Worm (Caenorhabditis elegans): ENCODE measurements around the gene C27D8.2.
A peak's percentile ranks its signal among the peaks of the same experiment; 100 is the strongest.

C27D8.2 gene

ce11 chrIV:12715947-12716382, 4.9 kb downstream of the C27D8.2 start:
- TF ChIP-seq sox-4 (tag; optimal IDR thresholded peaks at IDR 0.05) (no peak), zag-1 (tag; optimal IDR thresholded peaks at IDR 0.05) (no peak), mef-2 (tag; optimal IDR thresholded peaks at IDR 0.05) (no peak), hlh-4 (tag; optimal IDR thresholded peaks at IDR 0.05) (no peak), ets-5 (GFP tag; IDR thresholded peaks at IDR 0.05) (no peak), lin-14 (GFP tag; optimal IDR thresholded peaks at IDR 0.05) (peak; percentile 81), skn-1 (tag; optimal IDR thresholded peaks at IDR 0.05) (no peak), irx-1 (tag; optimal IDR thresholded peaks at IDR 0.05) (no peak), xbp-1 (tag; optimal IDR thresholded peaks at IDR 0.05) (no peak), Y116A8C.19 (tag; optimal IDR thresholded peaks at IDR 0.05; ENCODE audit: borderline replicate concordance) (no peak), ama-1 (optimal IDR thresholded peaks at IDR 0.05) (no peak), swsn-7 (tag; optimal IDR thresholded peaks at IDR 0.05) (no peak), ceh-63 (GFP tag; optimal IDR thresholded peaks at IDR 0.05) (no peak), fos-1 (tag; optimal IDR thresholded peaks at IDR 0.05) (no peak), nhr-237 (tag; optimal IDR thresholded peaks at IDR 0.05) (no peak), lin-39 (tag; optimal IDR thresholded peaks at IDR 0.05) (no peak), nhr-84 (tag; optimal IDR thresholded peaks at IDR 0.05) (no peak), fkh-10 (GFP tag; optimal IDR thresholded peaks at IDR 0.05) (no peak), nhr-76 (tag; optimal IDR thresholded peaks at IDR 0.05) (no peak), unc-86 (tag; optimal IDR thresholded peaks at IDR 0.05) (no peak), efl-1 (optimal IDR thresholded peaks at IDR 0.05) (peak; percentile 8 to 26), efl-1 (GFP tag; optimal IDR thresholded peaks at IDR 0.05 in 1 of 2) (peak; percentile 13 to 93), nhr-47 (tag; optimal IDR thresholded peaks at IDR 0.05) (peak; percentile 56), pqm-1 (tag; optimal IDR thresholded peaks at IDR 0.05) (no peak), ceh-90 (tag; optimal IDR thresholded peaks at IDR 0.05) (no peak), snu-23 (GFP tag; optimal IDR thresholded peaks at IDR 0.05) (peak; percentile 78), lin-13 (GFP tag; optimal IDR thresholded peaks at IDR 0.05) (no peak), aha-1 (tag; optimal IDR thresholded peaks at IDR 0.05) (no peak), sup-37 (GFP tag; optimal IDR thresholded peaks at IDR 0.05) (no peak), elt-2 (tag; optimal IDR thresholded peaks at IDR 0.05) (peak; percentile 61), fkh-8 (tag; optimal IDR thresholded peaks at IDR 0.05) (no peak), grh-1 (GFP tag; IDR thresholded peaks at IDR 0.05) (peak; percentile 56), blmp-1 (tag; optimal IDR thresholded peaks at IDR 0.05) (peak; percentile 80), sptf-1 (tag; optimal IDR thresholded peaks at IDR 0.05) (no peak), lir-3 (tag; optimal IDR thresholded peaks at IDR 0.05; ENCODE audit: poor library complexity) (peak; percentile 41), nhr-71 (tag; optimal IDR thresholded peaks at IDR 0.05) (peak; percentile 88), ztf-4 (tag; optimal IDR thresholded peaks at IDR 0.05) (no peak), unc-130 (tag; optimal IDR thresholded peaks at IDR 0.05) (peak; percentile 47), mep-1 (tag; optimal IDR thresholded peaks at IDR 0.05) (peak; percentile 25), lin-35 (GFP tag; optimal IDR thresholded peaks at IDR 0.05) (peak in 1 of 2 experiments; percentile 81), ces-1 (GFP tag; optimal IDR thresholded peaks at IDR 0.05) (no peak), egl-13 (tag; optimal IDR thresholded peaks at IDR 0.05) (no peak), rnt-1 (tag; optimal IDR thresholded peaks at IDR 0.05) (no peak), pax-3 (tag; optimal IDR thresholded peaks at IDR 0.05) (no peak), nhr-11 (tag; optimal IDR thresholded peaks at IDR 0.05) (no peak), C16A3.4 (tag; optimal IDR thresholded peaks at IDR 0.05) (peak; percentile 23), nhr-20 (tag; optimal IDR thresholded peaks at IDR 0.05) (peak; percentile 93), hpl-2 (GFP tag; optimal IDR thresholded peaks at IDR 0.05) (no peak), fkh-4 (tag; optimal IDR thresholded peaks at IDR 0.05; ENCODE audit: borderline replicate concordance) (no peak), ceh-88 (GFP tag; IDR thresholded peaks at IDR 0.05) (no peak), mdl-1 (tag; optimal IDR thresholded peaks at IDR 0.05) (peak in 1 of 2 experiments; percentile 91), nhr-90 (tag; optimal IDR thresholded peaks at IDR 0.05; ENCODE audit: poor library complexity) (peak; percentile 84), lsy-2 (tag; optimal IDR thresholded peaks at IDR 0.05) (peak; percentile 50 to 82), elt-3 (tag; optimal IDR thresholded peaks at IDR 0.05) (peak in 5 of 6 experiments; percentile 75 to 97 (median 96)), egl-27 (tag; optimal IDR thresholded peaks at IDR 0.05) (peak in 1 of 2 experiments; percentile 2)
